Worm (Caenorhabditis elegans) whole organism, L1 larva: Measurements from ENCODE around the gene C07G3.10.

Experiments
- aly-2 ChIP-seq: fragments of 150-350 bp; optimal IDR thresholded peaks from 2 replicates; lab custom pipeline; 2014; ENCODE audit warnings: missing biosample characterization, missing genetic modification characterization
- pag-3 ChIP-seq: sonication (generic microtip); optimal IDR thresholded peaks from 2 replicates; lab custom pipeline; 2017; ENCODE audit warnings: missing genetic modification characterization, mild to moderate bottlenecking, missing compliant biosample characterization, antibody characterized with exemption, borderline replicate concordance; ENCODE audit not compliant: insufficient read depth
- pqm-1 ChIP-seq: sonication (generic microtip); optimal IDR thresholded peaks from 3 replicates; lab custom pipeline; 2017; ENCODE audit warnings: missing biosample characterization, missing genetic modification characterization
- tbx-2 ChIP-seq: sonication (generic microtip); optimal IDR thresholded peaks from 2 replicates; lab custom pipeline; 2016; ENCODE audit warnings: missing genetic modification characterization, missing compliant biosample characterization
- zip-4 ChIP-seq: fragments of 200-800 bp; sonication (Bioruptor generic); optimal IDR thresholded peaks from 2 replicates; lab custom pipeline; 2018; ENCODE audit warnings: mild to moderate bottlenecking, missing genetic modification characterization, moderate library complexity, missing compliant biosample characterization

- TF ChIP-seq tbx-2 (tag; lab: Kevin White, UChicago): no peak
- no peak for TF ChIP-seq pqm-1 (tag; lab: Kevin White, UChicago)
- TF ChIP-seq aly-2: no peak
- TF ChIP-seq zip-4 (GFP tag; lab: Kevin White, UChicago): no peak
- TF ChIP-seq pag-3 (tag; lab: Kevin White, UChicago): no peak
Observed at ce11 chrV:3548798-3549197, 46.7 kb downstream of the C07G3.10 start, which contains the start of gene srw-130.
